Fruit fly (Drosophila melanogaster) whole organism, larva: Measurements from ENCODE around the gene Polr2J.
A peak's percentile ranks its signal among the peaks of the same experiment; 100 is the strongest.

Experiments used
- noc ChIP-seq: fragments of 200-800 bp; sonication (Bioruptor generic); optimal IDR thresholded peaks from 3 replicates; lab custom pipeline; 2019; ENCODE audit warnings: missing biosample characterization, mild to moderate bottlenecking, missing genetic modification characterization, moderate library complexity

The Polr2J gene

dm6 chr2L:17410358-17410757 is at the start of gene Polr2J, which contains the start of gene CG15141:
TSS of gene Polr2J (minus strand) at chr2L:17410406.
TSS of gene CG15141 (plus strand) at chr2L:17410641.
- no peak for TF ChIP-seq noc (tag; lab: Kevin White, UChicago)

DNA sequence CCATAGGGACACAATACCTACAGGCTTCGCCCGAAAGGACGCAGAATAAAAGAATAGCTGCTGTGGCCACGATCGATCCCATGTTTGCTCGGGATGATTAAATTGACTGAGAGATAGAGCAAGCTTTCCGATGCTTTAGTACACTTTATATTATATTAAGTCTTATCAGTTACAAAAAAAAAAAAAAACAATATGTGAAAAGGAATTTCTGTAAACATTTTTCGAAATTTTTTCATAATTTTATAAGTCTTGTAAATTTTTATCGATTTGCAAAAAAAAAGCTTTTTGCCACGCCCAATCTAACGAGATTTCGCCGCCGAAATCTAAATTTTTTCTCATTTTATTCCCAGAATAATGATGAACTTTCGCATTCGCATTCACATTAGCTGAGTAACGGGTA is 47.7 kb upstream of the Polr2J start, which contains the start of gene CG18563:
Gene CG18563, minus strand, starts transcription at position 101 of the 400 bp plus-strand sequence.
- TF ChIP-seq noc (tag; lab: Kevin White, UChicago): no peak

DNA sequence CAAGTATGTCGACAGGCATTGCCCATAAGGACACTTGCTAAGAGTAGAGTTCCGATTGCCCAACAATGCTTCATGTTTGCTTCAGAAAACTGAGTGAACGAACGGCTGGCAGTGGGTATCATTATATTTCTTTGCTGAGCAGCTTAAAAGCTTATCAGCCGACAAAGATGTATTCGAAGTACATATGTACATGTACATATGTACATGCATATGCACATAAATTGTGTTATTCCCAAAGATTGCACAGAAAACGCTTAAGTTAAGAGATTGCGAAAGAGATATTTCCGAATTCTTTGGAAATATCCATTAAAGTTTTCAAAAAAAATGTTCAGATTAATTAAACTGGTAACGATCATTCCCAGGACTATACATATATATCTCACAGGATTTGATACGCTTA is 45.6 kb upstream of the Polr2J start, which contains the start of gene SPH93:
Gene SPH93, minus strand, starts transcription at position 101 of the 400 bp plus-strand sequence.
- no peak for TF ChIP-seq noc (tag; lab: Kevin White, UChicago)

DNA sequence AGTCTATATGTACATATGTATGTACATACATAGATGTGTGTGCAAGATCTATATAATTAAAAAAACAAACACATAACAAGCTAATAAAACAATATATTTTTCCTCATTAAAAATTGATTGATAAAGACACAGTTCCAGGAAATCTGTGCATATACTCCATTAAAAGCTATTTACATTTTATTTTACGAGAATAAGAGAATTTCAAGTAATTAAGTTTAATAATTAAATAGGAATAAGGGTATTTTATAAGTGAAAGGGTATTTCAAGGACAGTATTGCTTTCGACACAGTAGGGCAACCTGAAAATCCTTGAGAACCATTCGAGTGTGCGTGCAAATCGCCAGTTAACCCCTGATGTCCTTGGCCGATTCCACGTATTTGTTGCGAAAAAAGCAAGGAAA is 42.4 kb upstream of the Polr2J start, which contains the start of gene CG5050:
Gene CG5050, plus strand, starts transcription at position 301 of the 400 bp plus-strand sequence.
- TF ChIP-seq noc (tag; lab: Kevin White, UChicago): no peak

DNA sequence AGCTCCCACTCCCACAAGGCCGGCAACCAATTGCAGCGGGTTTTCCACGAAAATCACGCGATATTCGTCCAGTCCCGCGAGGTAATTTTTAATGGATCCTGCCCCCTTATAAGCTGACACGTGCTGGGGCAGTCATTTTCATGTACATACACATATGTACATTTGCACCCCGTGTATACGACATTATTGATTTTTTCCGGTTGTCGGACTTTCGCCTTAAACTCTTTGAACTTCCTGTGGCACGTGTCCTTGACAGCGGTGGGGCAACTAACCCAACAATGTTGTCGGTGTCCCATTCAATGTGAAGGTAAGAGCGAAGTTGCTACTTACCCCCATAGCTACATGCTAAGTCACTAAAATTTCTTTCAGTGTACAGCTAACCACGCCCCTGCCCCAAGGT is 41.9 kb upstream of the Polr2J start:
- no peak for TF ChIP-seq noc (tag; lab: Kevin White, UChicago)

DNA sequence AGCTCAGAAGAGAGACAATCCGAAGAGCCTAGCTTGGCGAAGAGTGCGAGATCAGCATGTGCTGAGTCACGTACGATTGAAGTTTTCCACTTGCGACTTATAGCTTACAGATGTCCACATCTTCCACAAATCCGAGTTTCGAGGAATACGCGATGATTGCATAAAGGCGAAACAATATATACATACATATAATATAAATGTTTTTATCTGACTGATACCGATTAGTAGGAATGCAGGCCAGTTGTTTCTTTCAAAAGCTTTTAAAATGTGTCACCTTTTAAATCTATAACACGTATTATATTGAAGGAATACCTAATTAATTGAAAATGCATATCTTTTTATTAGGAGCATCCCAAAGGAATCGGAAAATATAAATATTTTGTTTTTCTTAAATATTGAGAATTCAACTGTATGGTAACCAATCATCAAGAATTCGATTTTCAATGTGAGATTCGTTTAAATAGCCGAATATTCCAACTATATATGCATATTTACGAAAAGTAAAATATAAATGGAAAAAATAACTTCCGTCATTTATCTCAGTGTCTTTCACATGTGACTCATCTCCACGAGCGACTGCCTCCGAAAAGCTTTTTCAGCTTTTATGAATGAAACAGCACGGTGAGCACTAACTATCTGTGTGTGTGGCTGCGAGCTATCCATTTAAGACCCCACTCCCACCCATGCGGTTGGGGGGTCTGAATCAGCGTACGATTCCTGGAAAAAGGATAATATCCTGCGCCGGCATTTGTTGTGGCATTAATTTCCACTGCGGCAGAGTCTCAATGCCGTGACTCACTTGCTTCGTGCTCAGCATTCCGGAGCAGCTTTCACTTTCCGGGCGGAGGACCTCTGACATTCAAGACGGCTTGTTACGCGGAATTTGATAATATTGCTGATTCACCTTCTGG is 40.6 kb upstream of the Polr2J start:
- TF ChIP-seq noc (tag; lab: Kevin White, UChicago): peak; percentile 84

- peak; percentile 16 for TF ChIP-seq noc (tag; lab: Kevin White, UChicago)
These were observed 39.6 kb upstream of the Polr2J start, which contains the start of gene dl for dm6 chr2L:17449608-17450504. TSS of gene dl (minus strand) at chr2L:17450364.

dm6 chr2L:17448435-17448834 is 38.2 kb upstream of the Polr2J start:
- no peak for TF ChIP-seq noc (tag; lab: Kevin White, UChicago)

DNA sequence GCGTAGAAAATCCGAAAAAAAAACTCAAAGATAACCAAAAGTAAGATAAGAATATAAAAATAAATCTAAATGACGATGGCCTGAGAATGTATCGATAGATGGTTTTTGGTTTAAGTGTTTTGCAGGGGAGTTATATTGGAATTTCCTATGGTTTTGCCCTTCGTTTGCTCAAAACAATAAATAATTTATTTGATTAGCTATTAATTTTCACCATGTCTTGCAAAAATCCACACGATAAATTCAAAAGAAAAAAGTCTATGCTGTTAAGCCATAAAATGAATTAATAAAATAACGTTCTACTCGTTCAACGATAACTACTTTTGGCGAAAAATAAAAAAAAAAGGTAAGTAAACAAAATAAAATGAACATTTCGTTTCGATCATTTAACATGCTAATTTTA is 36.9 kb upstream of the Polr2J start:
- TF ChIP-seq noc (tag; lab: Kevin White, UChicago): no peak

dm6 chr2L:17437594-17437993 is 27.4 kb upstream of the Polr2J start:
- TF ChIP-seq noc (tag; lab: Kevin White, UChicago): no peak

- no peak for TF ChIP-seq noc (tag; lab: Kevin White, UChicago)
These were observed 26.3 kb upstream of the Polr2J start, which contains the start of gene CG33928 for dm6 chr2L:17436500-17436899. TSS of gene CG33928 (minus strand) at chr2L:17436600.

DNA sequence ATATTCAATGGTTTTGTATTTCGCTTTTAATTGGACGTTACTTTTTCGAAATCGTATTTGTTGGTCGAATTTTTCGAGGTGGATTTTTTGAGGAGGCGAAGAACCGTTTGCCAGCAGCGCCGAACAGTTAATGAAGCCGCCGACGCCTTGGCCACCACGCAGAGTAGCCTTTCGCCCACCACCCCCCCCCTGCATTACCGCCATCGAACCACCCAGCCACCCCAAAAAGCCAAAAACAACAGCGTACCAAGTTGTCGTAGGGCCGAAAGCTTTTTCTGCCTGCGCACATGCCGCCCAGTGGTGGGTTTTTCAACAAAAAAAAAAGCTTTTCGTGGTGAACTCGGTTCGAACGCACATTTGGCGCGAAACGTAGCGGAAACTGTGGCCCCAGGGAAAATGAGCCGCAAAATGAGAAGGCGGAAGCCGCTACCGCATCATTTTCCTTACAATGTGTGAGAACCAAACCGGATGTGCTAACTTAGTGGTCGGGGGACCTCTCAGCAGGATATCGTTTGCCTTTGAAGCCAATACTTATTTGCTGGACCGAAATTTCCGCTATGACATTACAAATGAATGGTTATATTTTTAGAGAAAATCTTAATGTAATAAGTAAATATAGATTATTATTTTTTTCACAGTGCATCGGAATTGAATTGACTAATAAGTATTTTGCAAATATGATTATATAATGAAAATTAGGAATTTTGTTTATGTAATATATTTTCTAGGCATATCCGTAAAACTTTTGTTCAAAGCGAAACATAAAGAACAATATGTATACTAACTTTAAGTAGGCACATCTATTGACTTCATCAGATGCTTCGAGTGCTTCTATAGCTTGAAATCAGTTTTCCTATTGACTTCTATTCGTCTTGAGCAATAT is 23.1 kb upstream of the Polr2J start, which contains the start of the genes Dif and CG5043:
Gene Dif, minus strand, starts transcription at position 132 of the 883 bp plus-strand sequence.
Gene CG5043, plus strand, starts transcription at position 833 of the 883 bp plus-strand sequence.
- no peak for TF ChIP-seq noc (tag; lab: Kevin White, UChicago)

DNA sequence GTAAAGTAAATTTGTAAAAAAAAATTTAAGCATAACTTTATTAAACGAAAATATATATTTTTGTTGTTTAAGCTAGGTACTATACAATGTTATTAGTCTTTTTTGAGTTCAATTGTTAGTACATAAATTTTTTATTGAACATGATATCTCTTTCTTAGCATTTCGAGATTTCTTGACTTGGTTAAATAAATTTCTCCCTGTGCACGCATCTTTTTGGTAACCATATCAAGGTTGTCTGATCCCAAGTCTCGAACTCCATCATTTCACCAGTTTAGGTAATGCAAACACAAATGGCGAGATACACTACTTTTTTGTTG is 21.1 kb upstream of the Polr2J start:
- TF ChIP-seq noc (tag; lab: Kevin White, UChicago): no peak

DNA sequence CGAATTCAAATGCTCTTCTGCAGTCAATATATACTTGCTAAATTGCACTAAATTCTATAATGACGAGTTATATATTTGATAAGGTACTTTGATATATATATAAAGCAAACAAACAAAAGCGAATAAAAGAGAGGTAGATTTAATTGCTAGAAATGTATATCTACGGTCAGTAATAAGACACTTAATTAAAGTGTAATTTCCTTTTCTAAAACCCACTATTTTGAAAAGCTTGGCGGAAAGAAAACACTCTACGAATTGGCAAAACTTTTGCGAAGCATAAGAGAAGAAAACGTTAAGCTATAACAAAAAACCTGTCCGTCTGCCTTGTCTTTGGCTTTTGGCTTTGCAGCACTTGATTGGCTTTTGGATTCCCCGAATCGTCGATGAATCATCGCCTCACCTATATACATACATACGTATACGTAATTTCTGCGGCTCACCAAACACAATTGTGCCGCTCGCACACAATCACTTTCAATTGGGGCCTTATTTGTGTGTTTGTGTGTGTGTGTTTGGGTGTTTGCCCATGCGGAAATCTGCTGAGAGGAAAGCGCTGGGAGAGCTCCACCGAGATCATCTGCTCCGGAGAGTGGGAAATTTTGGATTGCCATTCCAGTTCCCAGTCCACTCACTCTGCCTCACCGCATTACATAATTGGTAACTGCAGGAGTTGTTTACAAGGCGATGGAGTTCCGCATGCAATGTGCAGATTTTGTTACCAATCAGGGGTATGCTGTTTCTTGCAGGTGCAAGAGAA is 20.6 kb upstream of the Polr2J start:
- TF ChIP-seq noc (tag; lab: Kevin White, UChicago): peak; percentile 30
